Fruit fly (Drosophila melanogaster): ENCODE results near the gene Reps.

dm6 chr2L:11121614-11122013, 15.2 kb upstream of the Reps start, which contains the start of gene Dnaaf4:
- TF ChIP-seq EcR (GFP tag; optimal IDR thresholded peaks at IDR 0.05) (no peak), CG8478 (optimal IDR thresholded peaks at IDR 0.05) (no peak), usp (GFP tag; optimal IDR thresholded peaks at IDR 0.05) (no peak), Dll (optimal IDR thresholded peaks at IDR 0.05) (no peak)

Measured in whole organism.